Fruit fly (Drosophila melanogaster) whole organism, embryonic: ENCODE measurements around the gene how.

ENCODE experiments used
- Bgb ChIP-seq: fragments of 200-800 bp; sonication (Bioruptor generic); IDR thresholded peaks from 2 replicates; pipeline ENCODE4 v1.3.6; 2022; ENCODE audit warnings: missing biosample characterization, missing genetic modification characterization; ENCODE audit not compliant: partially characterized antibody
- BtbVII ChIP-seq: fragments of 200-800 bp; sonication (Bioruptor generic); optimal IDR thresholded peaks from 3 replicates; lab custom pipeline; 2017; ENCODE audit warnings: missing biosample characterization, mild to moderate bottlenecking, missing genetic modification characterization
- CG10959 ChIP-seq: fragments of 200-800 bp; sonication (Bioruptor generic); IDR thresholded peaks from 2 replicates; pipeline ENCODE4 v1.3.6; 2022; ENCODE audit warnings: missing biosample characterization, missing genetic modification characterization
- CG11723 ChIP-seq: fragments of 200-800 bp; sonication (Bioruptor generic); optimal IDR thresholded peaks from 2 replicates; lab custom pipeline; 2017; ENCODE audit warnings: missing biosample characterization, mild to moderate bottlenecking, missing genetic modification characterization
- CG12391 ChIP-seq: fragments of 200-800 bp; sonication (Bioruptor generic); optimal IDR thresholded peaks from 3 replicates; lab custom pipeline; 2018; ENCODE audit warnings: missing biosample characterization, mild to moderate bottlenecking, missing genetic modification characterization, moderate library complexity
- CG14014 ChIP-seq: fragments of 200-800 bp; sonication (Bioruptor generic); IDR thresholded peaks from 2 replicates; pipeline ENCODE4 v1.3.6; 2022; ENCODE audit warnings: missing biosample characterization, missing genetic modification characterization
- CG1647 ChIP-seq: fragments of 200-800 bp; sonication (Bioruptor generic); optimal IDR thresholded peaks from 3 replicates; lab custom pipeline; 2016; ENCODE audit warnings: missing biosample characterization, missing genetic modification characterization
- CG17359 ChIP-seq: fragments of 200-800 bp; sonication (Bioruptor generic); optimal IDR thresholded peaks from 3 replicates; lab custom pipeline; 2018; ENCODE audit warnings: missing biosample characterization, mild to moderate bottlenecking, missing genetic modification characterization, moderate library complexity
- CG17361 ChIP-seq: fragments of 200-800 bp; sonication (Bioruptor generic); IDR thresholded peaks from 3 replicates; pipeline ENCODE4 v1.3.6; 2022; ENCODE audit warnings: missing biosample characterization, missing genetic modification characterization
- CG17912 ChIP-seq: fragments of 200-800 bp; sonication (Bioruptor generic); optimal IDR thresholded peaks from 2 replicates; lab custom pipeline; 2018; ENCODE audit warnings: missing biosample characterization, mild to moderate bottlenecking, missing genetic modification characterization
- CG32532 ChIP-seq: fragments of 200-800 bp; sonication (Bioruptor generic); IDR thresholded peaks from 2 replicates; pipeline ENCODE4 v1.3.6; 2022; ENCODE audit warnings: missing biosample characterization, missing genetic modification characterization
- CG4617 ChIP-seq: fragments of 200-800 bp; sonication (Bioruptor generic); optimal IDR thresholded peaks from 3 replicates; lab custom pipeline; 2016; ENCODE audit warnings: missing biosample characterization, missing genetic modification characterization, borderline replicate concordance
- CG8944 ChIP-seq: fragments of 200-800 bp; sonication (Bioruptor generic); optimal IDR thresholded peaks from 3 replicates; lab custom pipeline; 2016; ENCODE audit warnings: missing biosample characterization, missing genetic modification characterization
- CG9876 ChIP-seq: fragments of 200-800 bp; sonication (Bioruptor generic); optimal IDR thresholded peaks from 2 replicates; lab custom pipeline; 2016; ENCODE audit warnings: missing biosample characterization, missing genetic modification characterization
- Dek ChIP-seq: fragments of 200-800 bp; sonication (Bioruptor generic); optimal IDR thresholded peaks from 3 replicates; lab custom pipeline; 2019; ENCODE audit warnings: missing biosample characterization, mild to moderate bottlenecking, missing genetic modification characterization, moderate library complexity
- Dfd ChIP-seq, 2 experiments: fragments of >200 bp; optimal IDR thresholded peaks; 2 replicates each; lab custom pipeline; 2017; ENCODE audit warnings: missing biosample characterization in 2 of 2, missing genetic modification characterization in 2 of 2
- Dip2 ChIP-seq: fragments of 200-800 bp; sonication (Bioruptor generic); IDR thresholded peaks from 2 replicates; pipeline ENCODE4 v1.3.6; 2022; ENCODE audit warnings: missing biosample characterization, missing genetic modification characterization
- GATAe ChIP-seq: fragments of 200-800 bp; sonication (Bioruptor generic); conservative IDR thresholded peaks from 2 replicates; pipeline ENCODE4 v1.3.6; 2022; ENCODE audit warnings: missing biosample characterization, missing genetic modification characterization
- Gsc ChIP-seq: fragments of 200-800 bp; sonication (Bioruptor generic); IDR thresholded peaks from 2 replicates; pipeline ENCODE4 v1.3.6; 2022; ENCODE audit warnings: missing biosample characterization, missing genetic modification characterization
- Hand ChIP-seq: fragments of 200-800 bp; sonication (Bioruptor generic); optimal IDR thresholded peaks from 2 replicates; lab custom pipeline; 2017; ENCODE audit warnings: mild to moderate bottlenecking, missing biosample characterization, missing genetic modification reagents, missing genetic modification characterization
- HmgD ChIP-seq: fragments of 200-800 bp; sonication (Bioruptor generic); optimal IDR thresholded peaks from 3 replicates; lab custom pipeline; 2016; ENCODE audit warnings: missing biosample characterization, missing genetic modification characterization
- Meics ChIP-seq: fragments of 200-800 bp; sonication (Bioruptor generic); optimal IDR thresholded peaks from 2 replicates; lab custom pipeline; 2017; ENCODE audit warnings: missing biosample characterization, mild to moderate bottlenecking, missing genetic modification characterization
- Nf-YC ChIP-seq: fragments of 200-800 bp; optimal IDR thresholded peaks from 3 replicates; lab custom pipeline; 2019; ENCODE audit warnings: missing biosample characterization, mild to moderate bottlenecking, missing genetic modification characterization, moderate library complexity
- Ravus ChIP-seq: fragments of 200-800 bp; sonication (Bioruptor generic); IDR thresholded peaks from 2 replicates; pipeline ENCODE4 v1.3.6; 2022; ENCODE audit warnings: missing biosample characterization, missing genetic modification characterization
- Sox100B ChIP-seq: fragments of 200-800 bp; sonication (Bioruptor generic); optimal IDR thresholded peaks from 3 replicates; lab custom pipeline; 2018; ENCODE audit warnings: missing biosample characterization, mild to moderate bottlenecking, missing genetic modification characterization
- abd-A ChIP-seq: fragments of 200-800 bp; sonication (Bioruptor generic); optimal IDR thresholded peaks from 3 replicates; lab custom pipeline; 2019; ENCODE audit warnings: missing biosample characterization, mild to moderate bottlenecking, missing genetic modification characterization, moderate library complexity
- ash1 ChIP-seq: fragments of 200-800 bp; sonication (Bioruptor generic); optimal IDR thresholded peaks from 2 replicates; lab custom pipeline; 2018; ENCODE audit warnings: missing biosample characterization, mild to moderate bottlenecking, missing genetic modification characterization
- bigmax ChIP-seq: fragments of 200-800 bp; sonication (Bioruptor generic); optimal IDR thresholded peaks from 2 replicates; lab custom pipeline; 2018; ENCODE audit warnings: missing biosample characterization, mild to moderate bottlenecking, missing genetic modification characterization
- ci ChIP-seq: fragments of 200-800 bp; sonication (Bioruptor generic); IDR thresholded peaks from 3 replicates; pipeline ENCODE4 v1.3.6; 2022; ENCODE audit warnings: missing biosample characterization, missing genetic modification characterization
- corto ChIP-seq: fragments of 200-800 bp; sonication (Bioruptor generic); optimal IDR thresholded peaks from 2 replicates; lab custom pipeline; 2016; ENCODE audit warnings: missing biosample characterization, mild to moderate bottlenecking, missing genetic modification characterization, moderate library complexity
- crol ChIP-seq: fragments of 200-800 bp; sonication (Bioruptor generic); IDR thresholded peaks from 2 replicates; pipeline ENCODE4 v1.3.6; 2022; ENCODE audit warnings: missing biosample characterization, missing genetic modification characterization
- dati ChIP-seq: fragments of 200-800 bp; sonication (Bioruptor generic); IDR thresholded peaks from 2 replicates; pipeline ENCODE4 v1.3.6; 2022; ENCODE audit warnings: missing biosample characterization, missing genetic modification characterization
- ewg ChIP-seq: fragments of 200-800 bp; sonication (Bioruptor generic); optimal IDR thresholded peaks from 3 replicates; lab custom pipeline; 2017; ENCODE audit warnings: mild to moderate bottlenecking, missing biosample characterization, missing genetic modification reagents, missing genetic modification characterization
- eyg ChIP-seq: fragments of 200-800 bp; sonication (Bioruptor generic); optimal IDR thresholded peaks from 3 replicates; lab custom pipeline; 2016; ENCODE audit warnings: missing biosample characterization, missing genetic modification characterization
- fu2 ChIP-seq: fragments of 200-800 bp; sonication (Bioruptor generic); optimal IDR thresholded peaks from 2 replicates; lab custom pipeline; 2016; ENCODE audit warnings: missing biosample characterization, missing genetic modification characterization
- hb ChIP-seq: fragments of 200-800 bp; sonication (Bioruptor generic); IDR thresholded peaks from 3 replicates; pipeline ENCODE4 v1.3.6; 2022; ENCODE audit warnings: missing biosample characterization, missing genetic modification characterization; ENCODE audit not compliant: partially characterized antibody
- ind ChIP-seq: fragments of 200-800 bp; sonication (Bioruptor generic); optimal IDR thresholded peaks from 3 replicates; lab custom pipeline; 2016; ENCODE audit warnings: missing biosample characterization, missing genetic modification characterization
- jumu ChIP-seq: fragments of 200-800 bp; sonication (Bioruptor generic); optimal IDR thresholded peaks from 3 replicates; lab custom pipeline; 2016; ENCODE audit warnings: missing biosample characterization, missing genetic modification characterization
- klu ChIP-seq: fragments of 200-800 bp; sonication (Bioruptor generic); IDR thresholded peaks from 2 replicates; pipeline ENCODE4 v1.3.6; 2022; ENCODE audit warnings: missing biosample characterization, missing genetic modification characterization
- kni ChIP-seq: fragments of 200-800 bp; sonication (Bioruptor generic); optimal IDR thresholded peaks from 3 replicates; lab custom pipeline; 2017; ENCODE audit warnings: mild to moderate bottlenecking, missing biosample characterization, missing genetic modification reagents, missing genetic modification characterization
- lilli ChIP-seq: fragments of 200-800 bp; sonication (Bioruptor generic); optimal IDR thresholded peaks from 3 replicates; lab custom pipeline; 2016; ENCODE audit warnings: missing biosample characterization, missing genetic modification characterization
- nerfin-1 ChIP-seq: fragments of 200-800 bp; sonication (Bioruptor generic); optimal IDR thresholded peaks from 3 replicates; lab custom pipeline; 2019; ENCODE audit warnings: missing biosample characterization, mild to moderate bottlenecking, missing genetic modification characterization, moderate library complexity
- nerfin-2 ChIP-seq: fragments of 200-800 bp; sonication (Bioruptor generic); IDR thresholded peaks from 2 replicates; pipeline ENCODE4 v1.3.6; 2022; ENCODE audit warnings: missing biosample characterization, missing genetic modification characterization; ENCODE audit not compliant: partially characterized antibody
- peb ChIP-seq: fragments of 200-800 bp; sonication (Bioruptor generic); IDR thresholded peaks from 2 replicates; pipeline ENCODE4 v1.3.6; 2022; ENCODE audit warnings: missing biosample characterization, missing genetic modification characterization
- repo ChIP-seq: fragments of 200-800 bp; sonication (Bioruptor generic); optimal IDR thresholded peaks from 2 replicates; lab custom pipeline; 2016; ENCODE audit warnings: missing biosample characterization, missing genetic modification characterization
- sd ChIP-seq: fragments of 200-800 bp; sonication (Bioruptor generic); optimal IDR thresholded peaks from 3 replicates; lab custom pipeline; 2018; ENCODE audit warnings: missing biosample characterization, mild to moderate bottlenecking, missing genetic modification characterization, moderate library complexity
- stc ChIP-seq: fragments of 200-800 bp; sonication (Bioruptor generic); IDR thresholded peaks from 2 replicates; pipeline ENCODE4 v1.3.6; 2022; ENCODE audit warnings: missing biosample characterization, missing genetic modification characterization
- tna ChIP-seq: fragments of 200-800 bp; sonication (Bioruptor generic); IDR thresholded peaks from 2 replicates; pipeline ENCODE4 v1.3.6; 2022; ENCODE audit warnings: missing biosample characterization, missing genetic modification characterization; ENCODE audit not compliant: partially characterized antibody
- unc-4 ChIP-seq: fragments of 200-800 bp; sonication (Bioruptor generic); IDR thresholded peaks from 2 replicates; pipeline ENCODE4 v1.3.6; 2022; ENCODE audit warnings: missing biosample characterization, missing genetic modification characterization; ENCODE audit not compliant: partially characterized antibody

how gene

DNA sequence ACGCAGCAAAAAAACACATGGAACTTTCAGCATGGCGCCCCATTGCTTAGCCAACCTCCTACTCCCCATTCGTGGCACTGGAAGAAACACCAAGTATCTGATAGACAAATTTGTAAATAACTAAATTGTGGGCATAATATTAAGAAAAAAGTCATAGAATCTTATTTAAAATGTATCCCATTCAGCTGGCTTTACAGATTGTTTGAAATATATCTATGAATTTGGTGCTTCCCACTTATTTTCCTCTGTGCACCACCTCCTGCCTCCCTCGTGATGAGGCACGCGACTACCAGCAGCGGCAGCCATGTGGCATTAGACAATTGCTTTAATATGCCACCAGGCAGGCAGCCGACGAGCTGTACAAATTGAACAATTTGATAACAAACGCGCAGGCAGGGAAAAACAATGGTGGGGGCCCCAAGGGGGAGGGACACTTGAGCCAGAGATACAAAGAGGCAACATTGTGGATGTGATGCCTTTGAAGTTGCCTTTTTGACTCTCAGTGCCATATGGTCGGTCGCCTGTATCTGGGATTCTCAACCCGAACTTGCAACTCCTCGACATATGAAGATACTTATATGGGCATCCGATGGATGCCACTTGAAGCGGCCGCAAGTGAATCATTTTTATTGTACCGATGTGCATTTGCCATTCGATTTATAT, 7.3 kb downstream of the how start (continued):
- TF ChIP-seq stc (GFP tag; lab: Robert Waterston, UW): peak; percentile 75
- TF ChIP-seq Hand (GFP tag; lab: Kevin White, UChicago): peak; percentile 82
- peak; percentile 46; the same call in 1 of the 2 replicates for TF ChIP-seq GATAe (GFP tag; lab: Robert Waterston, UW)
- TF ChIP-seq crol (GFP tag; lab: Robert Waterston, UW): peak; percentile 79
- no peak for TF ChIP-seq corto (GFP tag; lab: Kevin White, UChicago)
- TF ChIP-seq peb: peak; percentile 55; the same call in 1 of the 2 replicates
- peak; percentile 47 for TF ChIP-seq Nf-YC
- TF ChIP-seq tna (GFP tag; lab: Robert Waterston, UW): no peak
- TF ChIP-seq nerfin-1: peak; percentile 55
- no peak for TF ChIP-seq kni (GFP tag; lab: Kevin White, UChicago)
- TF ChIP-seq CG11723 (GFP tag; lab: Kevin White, UChicago): peak; percentile 63
- TF ChIP-seq CG17359 (tag; lab: Kevin White, UChicago): peak; percentile 87
- TF ChIP-seq ash1 (GFP tag; lab: Kevin White, UChicago): no peak
- TF ChIP-seq ind: peak; percentile 77
- TF ChIP-seq Sox100B: peak; percentile 61
- peak; percentile 81 for TF ChIP-seq jumu (GFP tag; lab: Kevin White, UChicago)
- TF ChIP-seq repo: peak; percentile 45
- peak; percentile 43 for TF ChIP-seq fu2 (GFP tag; lab: Kevin White, UChicago)
- peak; percentile 70 for TF ChIP-seq sd
- no peak for TF ChIP-seq hb (GFP tag; lab: Robert Waterston, UW)
- peak; percentile 76 for TF ChIP-seq lilli (GFP tag; lab: Kevin White, UChicago)
- TF ChIP-seq Ravus (GFP tag; lab: Robert Waterston, UW): no peak
- TF ChIP-seq CG9876 (GFP tag; lab: Kevin White, UChicago): no peak
- peak; percentile 48; the same call in 1 of the 2 replicates for TF ChIP-seq dati (GFP tag; lab: Robert Waterston, UW)
- TF ChIP-seq klu (GFP tag; lab: Robert Waterston, UW): peak; percentile 66
- peak; percentile 74 for TF ChIP-seq CG10959
- TF ChIP-seq CG4617 (GFP tag; lab: Kevin White, UChicago): peak; percentile 39
- TF ChIP-seq CG8944 (GFP tag; lab: Kevin White, UChicago): peak; percentile 65
- peak; percentile 72 for TF ChIP-seq CG14014 (GFP tag; lab: Robert Waterston, UW)
- 0 out of 2 replicates have a peak, but pooled peaks have one; percentile 10 for TF ChIP-seq Bgb (GFP tag; lab: Robert Waterston, UW)
- TF ChIP-seq Gsc (GFP tag; lab: Robert Waterston, UW): no peak
- TF ChIP-seq abd-A (tag; lab: Kevin White, UChicago): peak; percentile 75
- TF ChIP-seq CG17361 (GFP tag; lab: Robert Waterston, UW): peak; percentile 80
- peak; percentile 22 for TF ChIP-seq HmgD (GFP tag; lab: Kevin White, UChicago)
- TF ChIP-seq CG12391: peak; percentile 84
- no peak for TF ChIP-seq Dip2
- peak; percentile 69 for TF ChIP-seq CG1647 (GFP tag; lab: Kevin White, UChicago)
- peak; percentile 80 for TF ChIP-seq Meics (GFP tag; lab: Kevin White, UChicago)
- no peak for TF ChIP-seq nerfin-2 (GFP tag; lab: Robert Waterston, UW)
- peak; percentile 74 for TF ChIP-seq eyg (GFP tag; lab: Kevin White, UChicago)
- no peak for TF ChIP-seq bigmax (GFP tag; lab: Kevin White, UChicago)
- peak; percentile 87 for TF ChIP-seq CG32532 (GFP tag; lab: Robert Waterston, UW)
- TF ChIP-seq BtbVII (GFP tag; lab: Kevin White, UChicago): peak; percentile 73
- no peak for TF ChIP-seq unc-4 (GFP tag; lab: Robert Waterston, UW)
- peak; percentile 7 for TF ChIP-seq CG17912
- peak; percentile 94 for TF ChIP-seq ci
- TF ChIP-seq ewg (GFP tag; lab: Kevin White, UChicago): peak; percentile 63
- TF ChIP-seq Dek: peak; percentile 81
- no peak for TF ChIP-seq Dfd (GFP tag; optimal IDR thresholded peaks at IDR 0.05; lab: Kevin White, UChicago)
